Worm (Caenorhabditis elegans) whole organism, late embryonic: ENCODE measurements around the gene F20D6.6.

Source experiments
- ceh-24 ChIP-seq: sonication (generic microtip); optimal IDR thresholded peaks from 2 replicates; lab custom pipeline; 2016; ENCODE audit warnings: mild to moderate bottlenecking, missing genetic modification characterization, missing compliant biosample characterization
- che-1 ChIP-seq: sonication (generic microtip); optimal IDR thresholded peaks from 2 replicates; lab custom pipeline; 2016; ENCODE audit warnings: mild to moderate bottlenecking, missing genetic modification characterization, missing compliant biosample characterization
- elt-4 ChIP-seq: sonication (generic microtip); optimal IDR thresholded peaks from 2 replicates; lab custom pipeline; 2016; ENCODE audit warnings: missing genetic modification characterization, missing compliant biosample characterization
- ets-4 ChIP-seq: sonication (generic microtip); optimal IDR thresholded peaks from 2 replicates; lab custom pipeline; 2016; ENCODE audit warnings: missing genetic modification characterization, missing compliant biosample characterization
- lim-6 ChIP-seq: sonication (generic microtip); optimal IDR thresholded peaks from 2 replicates; lab custom pipeline; 2016; ENCODE audit warnings: missing genetic modification characterization, missing compliant biosample characterization
- madf-2 ChIP-seq: sonication (generic microtip); optimal IDR thresholded peaks from 2 replicates; lab custom pipeline; 2017; ENCODE audit warnings: missing genetic modification characterization, missing compliant biosample characterization
- pha-4 ChIP-seq: fragments of 150-350 bp; optimal IDR thresholded peaks from 2 replicates; lab custom pipeline; 2018; ENCODE audit warnings: missing biosample characterization, missing genetic modification reagents, missing genetic modification characterization
- pqm-1 ChIP-seq: sonication (generic microtip); optimal IDR thresholded peaks from 2 replicates; lab custom pipeline; 2016; ENCODE audit warnings: missing genetic modification characterization, missing compliant biosample characterization
- sox-2 ChIP-seq: fragments of 200-800 bp; sonication (Bioruptor generic); IDR thresholded peaks from 2 replicates; pipeline ENCODE4 v1.3.6; 2022; ENCODE audit warnings: missing genetic modification reagents, missing genetic modification characterization, missing compliant biosample characterization
- zip-5 ChIP-seq: sonication (generic microtip); optimal IDR thresholded peaks from 2 replicates; lab custom pipeline; 2016; ENCODE audit warnings: missing genetic modification characterization, missing compliant biosample characterization

ce11 chrV:8188421-8188820, 28.7 kb downstream of the F20D6.6 start, which contains the start of gene F20D6.15:
- no peak for TF ChIP-seq madf-2 (tag; lab: Kevin White, UChicago)
- no peak for TF ChIP-seq sox-2 (GFP tag; lab: Robert Waterston, UW)
- no peak for TF ChIP-seq ets-4 (tag; lab: Kevin White, UChicago)
- no peak for TF ChIP-seq elt-4 (tag; lab: Kevin White, UChicago)
- TF ChIP-seq che-1 (tag; lab: Kevin White, UChicago) = no peak
- no peak for TF ChIP-seq ceh-24 (tag; lab: Kevin White, UChicago)
- TF ChIP-seq zip-5 (tag; lab: Kevin White, UChicago) = no peak
- no peak for TF ChIP-seq lim-6 (tag; lab: Kevin White, UChicago)
- no peak for TF ChIP-seq pha-4 (tag; lab: Kevin White, UChicago)
- TF ChIP-seq pqm-1 (tag; lab: Kevin White, UChicago) = no peak
